Worm (Caenorhabditis elegans): Measurements from ENCODE around the gene nspc-17.

ce11 chrX:14516560-14516959, 8.4 kb downstream of the nspc-17 start, which contains the start of gene D1025.10:
- TF ChIP-seq bed-1 (GFP tag; IDR thresholded peaks at IDR 0.05) (no peak), mcd-1 (GFP tag; IDR thresholded peaks at IDR 0.05) (no peak), ets-4 (GFP tag; optimal IDR thresholded peaks at IDR 0.05) (no peak), let-526 (GFP tag; IDR thresholded peaks at IDR 0.05) (no peak)

All from whole organism, young adult.